Worm (Caenorhabditis elegans) whole organism, L2 larva: ENCODE measurements around the gene F46F2.5.

ENCODE experiments used
- C34F6.9 ChIP-seq: fragments of 150-350 bp; optimal IDR thresholded peaks from 2 replicates; lab custom pipeline; 2014; ENCODE audit warnings: missing biosample characterization, missing genetic modification characterization
- F13H6.1 ChIP-seq: sonication (generic microtip); optimal IDR thresholded peaks from 2 replicates; lab custom pipeline; 2016; ENCODE audit warnings: missing genetic modification characterization, missing compliant biosample characterization
- R02D3.7 ChIP-seq: fragments of 150-350 bp; optimal IDR thresholded peaks from 2 replicates; lab custom pipeline; 2014; ENCODE audit warnings: missing biosample characterization, missing genetic modification characterization
- ZK546.5 ChIP-seq: sonication (generic microtip); optimal IDR thresholded peaks from 2 replicates; lab custom pipeline; 2017; ENCODE audit warnings: missing biosample characterization, missing genetic modification characterization
- ama-1 ChIP-seq: fragments of 150-350 bp; optimal IDR thresholded peaks from 2 replicates; lab custom pipeline; 2018; ENCODE audit warnings: inconsistent platforms
- ceh-16 ChIP-seq: fragments of 150-350 bp; optimal IDR thresholded peaks from 2 replicates; lab custom pipeline; 2014; ENCODE audit warnings: missing biosample characterization, missing genetic modification characterization
- crh-2 ChIP-seq: sonication (generic microtip); optimal IDR thresholded peaks from 2 replicates; lab custom pipeline; 2017; ENCODE audit warnings: missing biosample characterization, missing genetic modification characterization
- dmd-4 ChIP-seq: sonication (generic microtip); optimal IDR thresholded peaks from 2 replicates; lab custom pipeline; 2017; ENCODE audit warnings: missing biosample characterization, missing genetic modification characterization
- elt-3 ChIP-seq: sonication (generic microtip); optimal IDR thresholded peaks from 2 replicates; lab custom pipeline; 2017; ENCODE audit warnings: missing biosample characterization, missing genetic modification characterization
- fos-1 ChIP-seq: fragments of 150-350 bp; optimal IDR thresholded peaks from 2 replicates; lab custom pipeline; 2014; ENCODE audit warnings: missing biosample characterization, missing genetic modification characterization
- lin-11 ChIP-seq: fragments of 150-350 bp; sonication (generic microtip); optimal IDR thresholded peaks from 2 replicates; lab custom pipeline; 2014; ENCODE audit warnings: missing biosample characterization, missing genetic modification characterization, inconsistent platforms, mixed read lengths
- mbf-1 ChIP-seq: sonication (generic microtip); optimal IDR thresholded peaks from 2 replicates; lab custom pipeline; 2017; ENCODE audit warnings: missing biosample characterization, missing genetic modification characterization
- nhr-10 ChIP-seq: sonication (generic microtip); optimal IDR thresholded peaks from 2 replicates; lab custom pipeline; 2017; ENCODE audit warnings: missing biosample characterization, missing genetic modification characterization
- nhr-11 ChIP-seq: fragments of 150-350 bp; optimal IDR thresholded peaks from 2 replicates; lab custom pipeline; 2014; ENCODE audit warnings: missing biosample characterization, missing genetic modification characterization
- nhr-12 ChIP-seq: fragments of 150-350 bp; optimal IDR thresholded peaks from 2 replicates; lab custom pipeline; 2014; ENCODE audit warnings: missing biosample characterization, missing genetic modification characterization
- nhr-129 ChIP-seq: fragments of 150-350 bp; optimal IDR thresholded peaks from 2 replicates; lab custom pipeline; 2014; ENCODE audit warnings: missing biosample characterization, missing genetic modification characterization
- nhr-21 ChIP-seq: fragments of 150-350 bp; optimal IDR thresholded peaks from 2 replicates; lab custom pipeline; 2014; ENCODE audit warnings: missing biosample characterization, missing genetic modification characterization
- nhr-25 ChIP-seq: fragments of 150-350 bp; sonication (generic microtip); optimal IDR thresholded peaks from 3 replicates; lab custom pipeline; 2014; ENCODE audit warnings: missing biosample characterization, missing genetic modification characterization
- nhr-6 ChIP-seq: fragments of 150-350 bp; optimal IDR thresholded peaks from 2 replicates; lab custom pipeline; 2014; ENCODE audit warnings: missing biosample characterization, missing genetic modification characterization
- nhr-77 ChIP-seq: fragments of 150-350 bp; optimal IDR thresholded peaks from 2 replicates; lab custom pipeline; 2014; ENCODE audit warnings: missing biosample characterization, missing genetic modification characterization
- sem-4 ChIP-seq: fragments of 150-350 bp; optimal IDR thresholded peaks from 2 replicates; lab custom pipeline; 2014; ENCODE audit warnings: missing biosample characterization, missing genetic modification reagents, missing genetic modification characterization
- skn-1 ChIP-seq: sonication (generic microtip); optimal IDR thresholded peaks from 2 replicates; lab custom pipeline; 2017; ENCODE audit warnings: missing biosample characterization, missing genetic modification characterization
- sma-3 ChIP-seq: sonication (generic microtip); optimal IDR thresholded peaks from 2 replicates; lab custom pipeline; 2016; ENCODE audit warnings: missing genetic modification reagents, missing genetic modification characterization, missing compliant biosample characterization
- sma-9 ChIP-seq, 2 experiments: fragments of 150-350 bp in 1 of 2; sonication (generic microtip) in 1 of 2; optimal IDR thresholded peaks; 2 replicates each; lab custom pipeline; 2014 to 2016; ENCODE audit warnings: missing genetic modification characterization in 2 of 2, mild to moderate bottlenecking in 1 of 2, missing biosample characterization in 1 of 2, missing compliant biosample characterization in 1 of 2, missing genetic modification reagents in 1 of 2, moderate library complexity in 1 of 2
- snpc-4 ChIP-seq: fragments of 150-350 bp; optimal IDR thresholded peaks from 2 replicates; lab custom pipeline; 2014; ENCODE audit warnings: missing biosample characterization, missing genetic modification characterization
- unc-55 ChIP-seq: fragments of 150-350 bp; sonication (generic microtip); optimal IDR thresholded peaks from 3 replicates; lab custom pipeline; 2014; ENCODE audit warnings: missing biosample characterization, missing genetic modification reagents, missing genetic modification characterization
- zag-1 ChIP-seq: fragments of 150-350 bp; optimal IDR thresholded peaks from 2 replicates; lab custom pipeline; 2014; ENCODE audit warnings: missing biosample characterization, missing genetic modification characterization
- ztf-11 ChIP-seq: sonication (generic microtip); optimal IDR thresholded peaks from 2 replicates; lab custom pipeline; 2017; ENCODE audit warnings: missing biosample characterization, missing genetic modification characterization

Gene F46F2.5

DNA sequence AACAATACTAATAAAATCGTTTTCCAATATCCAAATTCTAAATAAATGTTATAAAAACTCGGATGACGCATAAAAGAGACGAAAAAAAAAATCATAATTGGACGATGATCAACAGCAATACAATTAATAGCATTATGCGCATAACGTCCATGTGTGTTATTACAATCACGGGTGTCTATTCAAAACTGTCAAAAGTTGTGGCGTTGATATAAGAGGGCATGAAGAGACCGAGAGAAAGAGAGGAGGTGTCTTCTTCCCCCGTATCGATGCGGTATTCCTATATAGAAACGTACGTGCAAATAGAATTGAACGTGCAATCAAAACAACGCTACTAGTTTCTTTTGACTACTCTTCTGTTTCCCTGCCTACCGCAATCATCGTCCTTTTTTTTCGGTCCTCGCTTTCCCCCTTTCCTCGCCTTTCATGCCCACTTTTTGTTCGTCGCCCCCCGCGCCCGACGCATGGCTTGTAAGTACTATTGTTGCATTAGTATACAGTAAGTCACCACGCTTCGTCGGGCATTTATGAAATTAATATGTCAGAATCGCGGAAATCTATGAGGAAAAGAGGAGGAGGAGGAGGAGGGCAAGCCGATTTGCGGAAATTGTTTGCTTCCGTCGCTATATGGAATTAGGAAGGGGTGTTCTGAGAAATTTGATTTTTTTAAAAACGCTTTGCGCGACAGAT lies 40.5 kb upstream of the F46F2.5 start:
- no peak for TF ChIP-seq ama-1
- peak; percentile 41 for TF ChIP-seq fos-1 (tag; lab: Kevin White, UChicago)
- TF ChIP-seq nhr-129 (tag; lab: Kevin White, UChicago), result peak; percentile 14
- TF ChIP-seq lin-11 (tag; lab: Kevin White, UChicago), result no peak
- peak; percentile 23 for TF ChIP-seq F13H6.1
- no peak for TF ChIP-seq nhr-25 (tag; lab: Kevin White, UChicago)
- TF ChIP-seq nhr-12 (tag; lab: Kevin White, UChicago), result no peak
- TF ChIP-seq, all 48 proteins: peak for 3

DNA sequence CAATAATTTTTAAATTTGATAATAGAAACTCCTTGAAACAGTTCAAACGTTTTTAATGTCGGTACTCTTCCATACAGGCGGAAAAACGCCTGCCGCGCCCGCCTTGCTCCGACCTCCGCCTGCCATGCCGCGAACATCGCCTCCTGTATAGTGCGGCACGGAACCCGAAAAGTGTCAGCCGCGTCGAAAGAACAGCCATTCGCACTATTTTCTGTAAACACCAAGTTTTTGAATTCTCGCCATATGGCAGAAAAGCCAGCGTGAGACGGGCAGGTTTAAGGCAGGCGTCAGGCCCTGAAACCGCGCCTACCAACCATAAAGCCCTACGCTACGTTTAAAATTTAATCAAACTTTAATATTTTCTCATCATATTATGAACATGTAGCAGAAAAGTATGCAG lies 39.7 kb upstream of the F46F2.5 start:
- TF ChIP-seq F13H6.1, result no peak
- no peak for TF ChIP-seq nhr-129 (tag; lab: Kevin White, UChicago)
- TF ChIP-seq mbf-1 (tag; lab: Kevin White, UChicago), result no peak
- no peak for TF ChIP-seq ztf-11
- TF ChIP-seq zag-1 (tag; lab: Kevin White, UChicago), result no peak
- TF ChIP-seq snpc-4, result peak; percentile 70
- no peak for TF ChIP-seq ZK546.5 (tag; lab: Kevin White, UChicago)

DNA sequence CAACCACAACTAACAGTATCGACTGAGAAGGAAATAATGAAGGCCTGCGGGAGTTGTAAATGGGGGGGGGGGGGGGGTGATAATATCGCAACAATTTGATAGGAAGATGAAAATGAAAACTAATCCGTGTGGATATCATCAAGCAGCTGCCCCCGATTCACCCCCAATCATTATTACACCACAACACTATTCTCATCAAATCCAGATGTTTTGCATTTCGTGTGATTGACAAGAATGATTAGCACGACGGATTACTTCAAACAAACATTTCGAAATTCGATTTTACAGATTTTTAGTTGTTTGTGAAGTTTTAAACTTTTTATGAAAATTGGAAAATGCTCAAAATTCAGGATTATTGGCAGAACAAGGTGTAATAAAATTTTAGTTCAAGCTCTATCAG lies 38.4 kb upstream of the F46F2.5 start:
- TF ChIP-seq sma-9 (GFP tag; optimal IDR thresholded peaks at IDR 0.05; lab: Kevin White, UChicago) (peak; percentile 32), sma-9 (tag; optimal IDR thresholded peaks at IDR 0.05; lab: Kevin White, UChicago) (no peak), nhr-25 (tag; lab: Kevin White, UChicago) (no peak), nhr-129 (tag; lab: Kevin White, UChicago) (peak; percentile 28)

DNA sequence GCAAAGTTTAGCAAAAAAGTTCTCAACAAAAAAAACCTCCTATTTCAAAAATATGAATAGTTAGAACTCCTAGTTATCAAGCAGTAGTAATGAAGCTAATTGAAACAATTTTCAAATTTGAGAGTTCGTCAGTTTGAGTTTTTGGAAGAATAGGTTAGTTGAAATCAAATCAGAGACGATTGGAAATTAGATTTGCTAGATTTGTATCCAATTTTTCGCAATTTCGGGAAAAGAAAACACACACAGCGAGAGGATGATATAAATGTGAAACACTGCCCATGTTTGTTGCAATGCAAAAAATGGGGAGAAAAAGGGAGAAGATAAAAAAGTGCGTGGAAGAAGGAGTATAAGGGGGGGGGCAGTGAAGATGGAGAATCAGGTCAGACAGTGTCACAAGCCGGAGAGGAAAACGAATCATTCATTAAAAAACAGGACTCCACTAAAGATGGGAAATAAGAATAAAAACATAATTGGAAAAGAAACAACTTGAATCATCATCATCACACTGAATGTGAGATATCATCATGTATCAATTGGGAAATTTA lies 37.3 kb upstream of the F46F2.5 start:
- TF ChIP-seq sma-3 (GFP tag; lab: Kevin White, UChicago) (no peak), sem-4 (tag; lab: Kevin White, UChicago) (no peak), nhr-77 (tag; lab: Kevin White, UChicago) (no peak), ceh-16 (tag; lab: Kevin White, UChicago) (no peak), nhr-11 (no peak), F13H6.1 (no peak), nhr-21 (tag; lab: Kevin White, UChicago) (peak; percentile 42), zag-1 (tag; lab: Kevin White, UChicago) (no peak), nhr-12 (tag; lab: Kevin White, UChicago) (no peak), unc-55 (GFP tag; lab: Kevin White, UChicago) (no peak), nhr-6 (tag; lab: Kevin White, UChicago) (no peak), sma-9 (GFP tag; optimal IDR thresholded peaks at IDR 0.05; lab: Kevin White, UChicago) (peak; percentile 14), sma-9 (tag; optimal IDR thresholded peaks at IDR 0.05; lab: Kevin White, UChicago) (no peak), nhr-10 (tag; lab: Kevin White, UChicago) (no peak), skn-1 (no peak)

DNA sequence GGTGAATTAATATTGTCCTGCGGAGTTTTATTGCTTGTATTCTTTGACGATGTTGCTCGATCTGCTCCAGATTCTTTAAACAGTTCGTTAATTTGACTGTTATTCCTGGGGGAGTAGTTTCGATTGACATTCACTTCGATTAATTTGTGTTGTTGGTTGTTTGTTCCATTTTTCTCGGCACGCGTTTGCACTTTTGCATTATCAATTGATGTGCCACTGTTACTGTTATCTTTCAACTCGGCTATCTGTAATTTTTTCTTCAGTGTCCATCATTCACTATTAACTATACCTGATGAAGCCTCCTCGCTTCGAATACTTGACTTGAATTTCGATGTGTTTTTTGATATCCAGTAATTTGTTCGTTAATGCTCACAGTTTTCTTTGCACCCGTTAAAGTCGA lies 33.3 kb upstream of the F46F2.5 start:
- peak; percentile 47 for TF ChIP-seq fos-1 (tag; lab: Kevin White, UChicago)
- TF ChIP-seq ceh-16 (tag; lab: Kevin White, UChicago), result no peak

DNA sequence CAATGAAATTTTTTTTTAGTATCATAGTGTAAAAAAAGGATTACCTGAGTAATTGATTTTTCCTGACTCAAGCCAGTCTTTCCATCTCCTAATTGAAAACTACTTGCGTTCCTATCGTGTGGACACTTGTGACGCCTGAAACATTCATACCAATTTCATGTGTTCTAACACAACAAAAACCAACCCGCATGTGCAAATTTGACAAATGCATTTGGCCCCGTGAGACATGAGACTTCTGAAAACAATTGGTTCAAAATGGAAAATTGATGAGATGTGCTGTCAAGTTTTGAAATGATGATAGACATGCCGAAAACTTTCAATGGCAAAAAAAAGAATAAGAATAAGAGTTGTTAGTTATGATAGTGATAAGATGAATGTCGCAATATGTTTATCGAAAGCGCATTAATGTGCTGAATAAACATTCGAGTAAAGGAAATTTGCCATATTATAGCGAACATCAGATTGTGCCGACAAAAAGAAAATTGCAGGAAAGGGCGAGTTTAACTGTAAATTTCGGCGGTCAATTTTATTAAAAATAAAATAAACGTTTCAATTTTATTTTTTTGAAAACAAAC lies 32.0 kb upstream of the F46F2.5 start, which contains the start of gene H03A11.2:
H03A11.2 (minus strand) TSS at position 252 of the 575 bp plus-strand sequence.
- TF ChIP-seq elt-3 (no peak), crh-2 (no peak), fos-1 (tag; lab: Kevin White, UChicago) (peak; percentile 33)

DNA sequence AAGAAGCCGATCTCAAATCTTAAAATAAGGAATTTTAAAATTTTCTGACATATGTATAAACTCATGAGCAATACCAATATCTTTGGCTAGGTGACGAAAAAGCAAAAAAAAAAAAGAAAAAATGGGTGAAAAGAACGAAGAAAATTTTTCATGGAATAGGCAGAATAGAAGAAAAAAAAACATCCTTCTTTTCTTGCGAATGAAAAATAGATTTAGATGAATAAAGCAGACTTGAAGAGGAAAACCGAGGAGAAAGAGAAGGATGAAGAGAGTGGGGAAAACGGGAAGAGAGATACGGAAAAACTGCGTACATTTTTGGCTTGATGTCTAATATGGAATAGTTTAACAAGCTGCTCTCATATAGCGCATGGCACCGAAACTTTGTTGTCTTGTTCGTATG lies 30.7 kb upstream of the F46F2.5 start:
- TF ChIP-seq dmd-4 (tag; lab: Kevin White, UChicago) (no peak), R02D3.7 (no peak), unc-55 (GFP tag; lab: Kevin White, UChicago) (peak; percentile 47), C34F6.9 (tag; lab: Kevin White, UChicago) (no peak)
